Fruit fly (Drosophila melanogaster) whole organism, embryonic: ENCODE results near the gene DCTN5-p25.
A peak's percentile ranks its signal among the peaks of the same experiment; 100 is the strongest.

Experiments
- CG1832 ChIP-seq: fragments of 200-800 bp; sonication (Bioruptor generic); optimal IDR thresholded peaks from 2 replicates; lab custom pipeline; 2017; ENCODE audit warnings: missing biosample characterization, mild to moderate bottlenecking, missing genetic modification characterization, inconsistent platforms
- CG7786 ChIP-seq: fragments of 200-800 bp; sonication (Bioruptor generic); optimal IDR thresholded peaks from 2 replicates; lab custom pipeline; 2016; ENCODE audit warnings: missing biosample characterization, missing genetic modification characterization
- Chrac-16 ChIP-seq: fragments of 200-800 bp; sonication (Bioruptor generic); optimal IDR thresholded peaks from 3 replicates; lab custom pipeline; 2016; ENCODE audit warnings: missing biosample characterization, missing genetic modification characterization
- Lpt ChIP-seq: fragments of >200 bp; optimal IDR thresholded peaks from 2 replicates; lab custom pipeline; 2018; ENCODE audit warnings: missing biosample characterization, missing genetic modification characterization
- fd96Cb ChIP-seq: fragments of 200-800 bp; sonication (Bioruptor generic); optimal IDR thresholded peaks from 2 replicates; lab custom pipeline; 2018; ENCODE audit warnings: missing biosample characterization, mild to moderate bottlenecking, missing genetic modification characterization, moderate library complexity
- hkb ChIP-seq, 2 experiments: fragments of 200-800 bp in 1 of 2; fragments of >200 bp in 1 of 2; sonication (Bioruptor generic) in 1 of 2; IDR thresholded peaks in 1 of 2; optimal IDR thresholded peaks in 1 of 2; 2 replicates each; pipeline versions ENCODE4 v1.3.6 to Lab custom; 2017 to 2022; ENCODE audit warnings: missing biosample characterization in 1 of 2, missing genetic modification characterization in 1 of 2
- lov ChIP-seq, 2 experiments: fragments of 200-800 bp in 1 of 2; fragments of >200 bp in 1 of 2; sonication (Bioruptor generic) in 1 of 2; IDR thresholded peaks in 1 of 2; optimal IDR thresholded peaks in 1 of 2; 2 replicates in 1 of 2; 3 replicates in 1 of 2; pipeline versions ENCODE4 v1.3.6 to Lab custom; 2017 to 2022; ENCODE audit warnings: missing biosample characterization in 1 of 2, missing genetic modification characterization in 1 of 2
- prd ChIP-seq, 3 experiments: fragments of >200 bp in 2 of 3; fragments of 200-800 bp in 1 of 3; sonication (Bioruptor generic) in 1 of 3; optimal IDR thresholded peaks in 2 of 3; IDR thresholded peaks in 1 of 3; 2 replicates in 2 of 3; 3 replicates in 1 of 3; pipeline versions ENCODE4 v1.3.6 to Lab custom; 2017 to 2022; ENCODE audit warnings: missing biosample characterization in 1 of 3, missing genetic modification characterization in 1 of 3

- TF ChIP-seq Chrac-16 (GFP tag; lab: Kevin White, UChicago) (no peak), Lpt (GFP tag; lab: Kevin White, UChicago) (no peak), CG1832 (GFP tag; lab: Kevin White, UChicago) (no peak), prd (optimal IDR thresholded peaks at IDR 0.05; lab: Kevin White, UChicago) (no peak), prd (GFP tag; IDR thresholded peaks at IDR 0.05; lab: Robert Waterston, UW) (0 out of 3 replicates have a peak, but pooled peaks have one; percentile 18), fd96Cb (no peak), lov (optimal IDR thresholded peaks at IDR 0.05; lab: Kevin White, UChicago) (no peak), lov (GFP tag; IDR thresholded peaks at IDR 0.05; lab: Robert Waterston, UW) (no peak), CG7786 (no peak), hkb (optimal IDR thresholded peaks at IDR 0.05; lab: Kevin White, UChicago) (no peak), hkb (GFP tag; IDR thresholded peaks at IDR 0.05; lab: Robert Waterston, UW) (no peak)
Measured at dm6 chr2L:15052805-15053388, 47.4 kb downstream of the DCTN5-p25 start.
